Fruit fly (Drosophila melanogaster): ENCODE measurements around the gene CG3009.

DNA sequence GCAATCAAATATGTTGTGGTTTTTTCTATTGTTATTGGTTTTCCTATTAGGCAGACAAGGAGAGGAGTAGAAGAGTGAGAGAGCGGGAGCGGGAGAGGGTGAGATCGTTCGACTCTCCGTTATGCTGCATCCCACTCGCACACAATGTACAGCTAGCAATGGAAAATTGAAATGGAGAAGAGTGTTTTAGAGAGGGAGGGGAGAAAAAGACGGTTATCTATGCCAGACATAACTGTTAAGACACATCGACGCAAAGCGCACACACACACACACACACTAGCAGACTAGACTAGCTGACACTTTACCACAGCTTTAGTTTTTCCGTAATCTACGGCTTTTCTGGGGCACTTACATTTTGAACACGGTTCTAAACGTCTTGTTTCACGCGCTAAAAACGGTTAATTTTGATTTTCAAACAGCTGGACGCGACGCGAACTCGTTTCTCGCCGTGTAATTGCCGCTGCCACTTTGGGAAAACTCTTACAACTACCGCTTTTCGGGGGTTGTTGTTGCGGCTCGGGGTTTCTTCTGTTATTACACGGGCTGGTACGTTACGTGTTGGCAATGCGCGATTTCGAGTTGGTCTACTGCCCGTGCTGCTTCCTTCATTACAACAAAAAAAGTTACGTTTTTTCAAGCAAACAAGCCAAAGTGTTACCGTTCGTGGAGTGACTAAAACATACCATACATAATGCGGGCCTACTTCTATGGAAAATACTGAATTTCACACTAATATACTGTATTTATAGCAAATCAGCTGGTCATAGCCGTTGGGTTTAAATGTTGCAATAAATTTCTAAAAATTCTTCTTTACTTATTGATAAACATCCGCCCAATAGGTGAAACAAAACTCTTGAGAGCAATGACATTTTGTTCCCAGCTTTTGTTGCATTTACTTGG, 12.7 kb upstream of the CG3009 start, which contains the start of gene fzr:
- TF ChIP-seq usp (GFP tag; optimal IDR thresholded peaks at IDR 0.05): no peak
- no peak for TF ChIP-seq psq (GFP tag; optimal IDR thresholded peaks at IDR 0.05)

All from whole organism, wandering third instar larva.